Fruit fly (Drosophila melanogaster) whole organism, embryonic: ENCODE results near the gene Sodh1.

ENCODE experiments used
- Blimp-1 ChIP-seq: fragments of 200-800 bp; sonication (Bioruptor generic); optimal IDR thresholded peaks from 3 replicates; lab custom pipeline; 2018; ENCODE audit warnings: missing biosample characterization, missing genetic modification characterization, mild to moderate bottlenecking, moderate library complexity, missing genetic modification reagents
- CG10565 ChIP-seq: fragments of 200-800 bp; sonication (Bioruptor generic); optimal IDR thresholded peaks from 3 replicates; lab custom pipeline; 2016; ENCODE audit warnings: missing biosample characterization, mild to moderate bottlenecking, missing genetic modification characterization
- CG11398 ChIP-seq: fragments of 200-800 bp; sonication (Bioruptor generic); optimal IDR thresholded peaks from 2 replicates; lab custom pipeline; 2016; ENCODE audit warnings: missing biosample characterization, missing genetic modification characterization
- CG12391 ChIP-seq: fragments of 200-800 bp; sonication (Bioruptor generic); optimal IDR thresholded peaks from 3 replicates; lab custom pipeline; 2018; ENCODE audit warnings: missing biosample characterization, mild to moderate bottlenecking, missing genetic modification characterization, moderate library complexity
- CG12942 ChIP-seq: fragments of 200-800 bp; sonication (Bioruptor generic); optimal IDR thresholded peaks from 3 replicates; lab custom pipeline; 2016; ENCODE audit warnings: missing biosample characterization, missing genetic modification characterization
- CG13296 ChIP-seq: fragments of 200-800 bp; sonication (Bioruptor generic); optimal IDR thresholded peaks from 3 replicates; lab custom pipeline; 2018; ENCODE audit warnings: missing biosample characterization, mild to moderate bottlenecking, missing genetic modification characterization
- CG14965 ChIP-seq: fragments of 200-800 bp; sonication (Bioruptor generic); optimal IDR thresholded peaks from 2 replicates; lab custom pipeline; 2016; ENCODE audit warnings: missing biosample characterization, missing genetic modification characterization, borderline replicate concordance
- CG15269 ChIP-seq: fragments of 200-800 bp; sonication (Bioruptor generic); optimal IDR thresholded peaks from 2 replicates; lab custom pipeline; 2018; ENCODE audit warnings: missing biosample characterization, mild to moderate bottlenecking, missing genetic modification characterization, moderate library complexity
- CG1647 ChIP-seq: fragments of 200-800 bp; sonication (Bioruptor generic); optimal IDR thresholded peaks from 3 replicates; lab custom pipeline; 2016; ENCODE audit warnings: missing biosample characterization, missing genetic modification characterization
- CG16863 ChIP-seq: fragments of 200-800 bp; sonication (Bioruptor generic); optimal IDR thresholded peaks from 3 replicates; lab custom pipeline; 2016; ENCODE audit warnings: missing biosample characterization, missing genetic modification characterization
- CG17802 ChIP-seq: fragments of 200-800 bp; sonication (Bioruptor generic); optimal IDR thresholded peaks from 2 replicates; lab custom pipeline; 2018; ENCODE audit warnings: missing biosample characterization, mild to moderate bottlenecking, missing genetic modification characterization, moderate library complexity
- CG18764 ChIP-seq: fragments of 200-800 bp; sonication (Bioruptor generic); optimal IDR thresholded peaks from 3 replicates; lab custom pipeline; 2016; ENCODE audit warnings: missing biosample characterization, missing genetic modification characterization
- CG30020 ChIP-seq: fragments of 200-800 bp; optimal IDR thresholded peaks from 2 replicates; lab custom pipeline; 2019; ENCODE audit warnings: missing biosample characterization, mild to moderate bottlenecking, missing genetic modification characterization, moderate library complexity
- CG31224 ChIP-seq: fragments of 200-800 bp; sonication (Bioruptor generic); IDR thresholded peaks from 2 replicates; pipeline ENCODE4 v1.3.6; 2022; ENCODE audit warnings: missing biosample characterization, missing genetic modification characterization
- CG3726 ChIP-seq: fragments of 200-800 bp; sonication (Bioruptor generic); IDR thresholded peaks from 3 replicates; pipeline ENCODE4, ENCODE4 v1.3.6; 2022; ENCODE audit warnings: missing biosample characterization, missing genetic modification characterization
- CG8089 ChIP-seq: fragments of 200-800 bp; sonication (Bioruptor generic); optimal IDR thresholded peaks from 3 replicates; lab custom pipeline; 2016; ENCODE audit warnings: missing biosample characterization, missing genetic modification characterization
- D19B ChIP-seq: fragments of 200-800 bp; sonication (Bioruptor generic); optimal IDR thresholded peaks from 2 replicates; lab custom pipeline; 2017; ENCODE audit warnings: missing biosample characterization, mild to moderate bottlenecking, missing genetic modification characterization
- Dip3 ChIP-seq: fragments of 200-800 bp; sonication (Bioruptor generic); optimal IDR thresholded peaks from 3 replicates; lab custom pipeline; 2016; ENCODE audit warnings: missing biosample characterization, missing genetic modification characterization
- GATAe ChIP-seq: fragments of 200-800 bp; sonication (Bioruptor generic); conservative IDR thresholded peaks from 2 replicates; pipeline ENCODE4 v1.3.6; 2022; ENCODE audit warnings: missing biosample characterization, missing genetic modification characterization
- Hey ChIP-seq: fragments of 200-800 bp; sonication (Bioruptor generic); optimal IDR thresholded peaks from 3 replicates; lab custom pipeline; 2018; ENCODE audit warnings: missing biosample characterization, mild to moderate bottlenecking, missing genetic modification characterization
- Lhr ChIP-seq: fragments of 200-800 bp; sonication (Bioruptor generic); optimal IDR thresholded peaks from 3 replicates; lab custom pipeline; 2017; ENCODE audit warnings: mild to moderate bottlenecking, missing biosample characterization, missing genetic modification reagents, missing genetic modification characterization
- Poxn ChIP-seq: fragments of 200-800 bp; sonication (Bioruptor generic); IDR thresholded peaks from 2 replicates; pipeline ENCODE4 v1.3.6; 2022; ENCODE audit warnings: missing biosample characterization, missing genetic modification characterization
- Ptx1 ChIP-seq: fragments of 200-800 bp; sonication (Bioruptor generic); IDR thresholded peaks from 2 replicates; pipeline ENCODE4 v1.3.6; 2022; ENCODE audit warnings: missing biosample characterization, missing genetic modification characterization
- Scr ChIP-seq: fragments of 200-800 bp; sonication (Bioruptor generic); IDR thresholded peaks from 2 replicates; pipeline ENCODE4 v1.3.6; 2022; ENCODE audit warnings: missing biosample characterization, missing genetic modification characterization; ENCODE audit not compliant: partially characterized antibody
- Tbp ChIP-seq: fragments of >200 bp; optimal IDR thresholded peaks from 2 replicates; lab custom pipeline; 2018; ENCODE audit warnings: missing biosample characterization, missing genetic modification characterization
- cg ChIP-seq: fragments of 200-800 bp; sonication (Bioruptor generic); optimal IDR thresholded peaks from 3 replicates; lab custom pipeline; 2019; ENCODE audit warnings: missing biosample characterization, mild to moderate bottlenecking, missing genetic modification characterization, moderate library complexity
- chinmo ChIP-seq: fragments of 200-800 bp; sonication (Bioruptor generic); IDR thresholded peaks from 4 replicates; pipeline ENCODE4 v1.3.6; 2022; ENCODE audit warnings: missing biosample characterization, missing genetic modification characterization; ENCODE audit not compliant: partially characterized antibody
- corto ChIP-seq: fragments of 200-800 bp; sonication (Bioruptor generic); optimal IDR thresholded peaks from 2 replicates; lab custom pipeline; 2016; ENCODE audit warnings: missing biosample characterization, mild to moderate bottlenecking, missing genetic modification characterization, moderate library complexity
- crc ChIP-seq: fragments of 200-800 bp; sonication (Bioruptor generic); optimal IDR thresholded peaks from 2 replicates; lab custom pipeline; 2016; ENCODE audit warnings: missing biosample characterization, missing genetic modification characterization
- fd96Cb ChIP-seq: fragments of 200-800 bp; sonication (Bioruptor generic); optimal IDR thresholded peaks from 2 replicates; lab custom pipeline; 2018; ENCODE audit warnings: missing biosample characterization, mild to moderate bottlenecking, missing genetic modification characterization, moderate library complexity
- fu2 ChIP-seq: fragments of 200-800 bp; sonication (Bioruptor generic); optimal IDR thresholded peaks from 2 replicates; lab custom pipeline; 2016; ENCODE audit warnings: missing biosample characterization, missing genetic modification characterization
- gcm ChIP-seq: fragments of 200-800 bp; sonication (Bioruptor generic); optimal IDR thresholded peaks from 2 replicates; lab custom pipeline; 2019; ENCODE audit warnings: missing biosample characterization, mild to moderate bottlenecking, missing genetic modification characterization, moderate library complexity
- hkb ChIP-seq, 2 experiments: fragments of 200-800 bp in 1 of 2; fragments of >200 bp in 1 of 2; sonication (Bioruptor generic) in 1 of 2; IDR thresholded peaks in 1 of 2; optimal IDR thresholded peaks in 1 of 2; 2 replicates each; pipeline versions ENCODE4 v1.3.6 to Lab custom; 2017 to 2022; ENCODE audit warnings: missing biosample characterization in 1 of 2, missing genetic modification characterization in 1 of 2
- kah ChIP-seq: fragments of 200-800 bp; sonication (Bioruptor generic); optimal IDR thresholded peaks from 2 replicates; lab custom pipeline; 2018; ENCODE audit warnings: missing biosample characterization, mild to moderate bottlenecking, missing genetic modification characterization
- lbe ChIP-seq: fragments of 200-800 bp; sonication (Bioruptor generic); optimal IDR thresholded peaks from 2 replicates; lab custom pipeline; 2016; ENCODE audit warnings: missing biosample characterization, mild to moderate bottlenecking, missing genetic modification characterization
- nerfin-1 ChIP-seq: fragments of 200-800 bp; sonication (Bioruptor generic); optimal IDR thresholded peaks from 3 replicates; lab custom pipeline; 2019; ENCODE audit warnings: missing biosample characterization, mild to moderate bottlenecking, missing genetic modification characterization, moderate library complexity
- odd ChIP-seq: fragments of 200-800 bp; sonication (Bioruptor generic); optimal IDR thresholded peaks from 2 replicates; lab custom pipeline; 2017; ENCODE audit warnings: missing biosample characterization, mild to moderate bottlenecking, missing genetic modification characterization
- pho ChIP-seq: fragments of 200-800 bp; sonication (Bioruptor generic); optimal IDR thresholded peaks from 2 replicates; lab custom pipeline; 2016; ENCODE audit warnings: missing biosample characterization, missing genetic modification characterization
- pnt ChIP-seq: fragments of 200-800 bp; sonication (Bioruptor generic); optimal IDR thresholded peaks from 3 replicates; lab custom pipeline; 2016; ENCODE audit warnings: missing biosample characterization, missing genetic modification characterization
- psq ChIP-seq: fragments of 200-800 bp; sonication (Bioruptor generic); optimal IDR thresholded peaks from 2 replicates; lab custom pipeline; 2017; ENCODE audit warnings: missing biosample characterization, missing genetic modification characterization
- slp2 ChIP-seq: fragments of 200-800 bp; sonication (Bioruptor generic); optimal IDR thresholded peaks from 2 replicates; lab custom pipeline; 2016; ENCODE audit warnings: missing biosample characterization, missing genetic modification characterization
- sna ChIP-seq: fragments of 200-800 bp; sonication (Bioruptor generic); IDR thresholded peaks from 2 replicates; pipeline ENCODE4 v1.3.6; 2022; ENCODE audit warnings: missing biosample characterization, missing genetic modification characterization; ENCODE audit not compliant: partially characterized antibody
- so ChIP-seq: fragments of 200-800 bp; sonication (Bioruptor generic); IDR thresholded peaks from 3 replicates; pipeline ENCODE4 v1.3.6; 2022; ENCODE audit warnings: missing biosample characterization, missing genetic modification characterization
- sqz ChIP-seq: fragments of 200-800 bp; sonication (Bioruptor generic); optimal IDR thresholded peaks from 3 replicates; lab custom pipeline; 2018; ENCODE audit warnings: missing biosample characterization, mild to moderate bottlenecking, missing genetic modification characterization
- toy ChIP-seq: fragments of 200-800 bp; sonication (Bioruptor generic); IDR thresholded peaks from 2 replicates; pipeline ENCODE4 v1.3.6; 2022; ENCODE audit warnings: missing biosample characterization, missing genetic modification characterization
- trh ChIP-seq: fragments of 200-800 bp; sonication (Bioruptor generic); optimal IDR thresholded peaks from 2 replicates; lab custom pipeline; 2016; ENCODE audit warnings: missing biosample characterization, missing genetic modification characterization
- vfl ChIP-seq: fragments of 200-800 bp; sonication (Bioruptor generic); optimal IDR thresholded peaks from 2 replicates; lab custom pipeline; 2016; ENCODE audit warnings: missing biosample characterization, missing genetic modification characterization
- zfh2 ChIP-seq: fragments of 200-800 bp; sonication (Bioruptor generic); optimal IDR thresholded peaks from 2 replicates; lab custom pipeline; 2016; ENCODE audit warnings: missing biosample characterization, missing genetic modification characterization

Gene Sodh1

dm6 chr3R:7086377-7087200 lies 34.5 kb downstream of the Sodh1 start, which contains the start of gene alphaTub84B (continued):
- TF ChIP-seq corto, result no peak
- peak; percentile 64 for TF ChIP-seq CG11398 (GFP tag; lab: Kevin White, UChicago)
- peak; percentile 79 for TF ChIP-seq CG1647
- no peak for TF ChIP-seq fd96Cb (tag; lab: Kevin White, UChicago)
- TF ChIP-seq kah (GFP tag; lab: Kevin White, UChicago), result peak; percentile 34
- TF ChIP-seq CG17802 (tag; lab: Kevin White, UChicago), result peak; percentile 43
- TF ChIP-seq CG3726 (GFP tag; lab: Robert Waterston, UW), result no peak
- TF ChIP-seq crc (GFP tag; lab: Kevin White, UChicago), result peak; percentile 19
- no peak for TF ChIP-seq Poxn
- no peak for TF ChIP-seq D19B (GFP tag; lab: Kevin White, UChicago)
- TF ChIP-seq CG18764 (GFP tag; lab: Kevin White, UChicago), result peak; percentile 10
- TF ChIP-seq sna, result no peak
- peak; percentile 30 for TF ChIP-seq psq (GFP tag; lab: Kevin White, UChicago)
- peak; percentile 46 for TF ChIP-seq pnt (GFP tag; lab: Kevin White, UChicago)
- peak; percentile 57 for TF ChIP-seq lbe
- peak; percentile 64 for TF ChIP-seq CG13296
- peak; percentile 75 for TF ChIP-seq odd
- TF ChIP-seq cg (GFP tag; lab: Kevin White, UChicago), result no peak
- peak; percentile 43 for TF ChIP-seq Hey (tag; lab: Kevin White, UChicago)
- TF ChIP-seq hkb (optimal IDR thresholded peaks at IDR 0.05; lab: Kevin White, UChicago), result peak; percentile 52
- peak; percentile 82 for TF ChIP-seq hkb (GFP tag; IDR thresholded peaks at IDR 0.05; lab: Robert Waterston, UW)
- TF ChIP-seq CG12942 (GFP tag; lab: Kevin White, UChicago), result peak; percentile 55
- peak; percentile 34 for TF ChIP-seq zfh2
- TF ChIP-seq nerfin-1 (tag; lab: Kevin White, UChicago), result peak; percentile 90
- peak; percentile 33 for TF ChIP-seq Dip3
- peak; percentile 41 for TF ChIP-seq fu2 (GFP tag; lab: Kevin White, UChicago)
- peak; percentile 47 for TF ChIP-seq CG12391 (tag; lab: Kevin White, UChicago)
- peak; percentile 67 for TF ChIP-seq vfl
- no peak for TF ChIP-seq trh (GFP tag; lab: Kevin White, UChicago)
- peak; percentile 52 for TF ChIP-seq gcm (GFP tag; lab: Kevin White, UChicago)
- TF ChIP-seq Ptx1 (GFP tag; lab: Robert Waterston, UW), result 0 out of 2 replicates have a peak, but pooled peaks have one; percentile 16
- TF ChIP-seq toy (GFP tag; lab: Robert Waterston, UW), result no peak
- peak; percentile 63 for TF ChIP-seq Tbp (GFP tag; lab: Kevin White, UChicago)
- no peak; the same call in none of the 2 replicates for TF ChIP-seq Scr (GFP tag; lab: Robert Waterston, UW)
- peak; percentile 48 for TF ChIP-seq Blimp-1 (GFP tag; lab: Kevin White, UChicago)
- no peak for TF ChIP-seq GATAe (GFP tag; lab: Robert Waterston, UW)
- no peak for TF ChIP-seq CG30020 (tag; lab: Kevin White, UChicago)
- peak; percentile 72 for TF ChIP-seq CG8089 (GFP tag; lab: Kevin White, UChicago)
- TF ChIP-seq CG16863 (GFP tag; lab: Kevin White, UChicago), result peak; percentile 73
- TF ChIP-seq pho (GFP tag; lab: Kevin White, UChicago), result peak; percentile 64
- TF ChIP-seq CG15269 (tag; lab: Kevin White, UChicago), result peak; percentile 75
- peak; percentile 50 for TF ChIP-seq CG14965
- TF ChIP-seq so (GFP tag; lab: Robert Waterston, UW), result peak; percentile 71; the same call in 2 of the 3 replicates
- TF ChIP-seq CG31224 (GFP tag; lab: Robert Waterston, UW), result no peak
- peak; percentile 80; the same call in 2 of the 4 replicates for TF ChIP-seq chinmo (GFP tag; lab: Robert Waterston, UW)
- TF ChIP-seq CG10565 (GFP tag; lab: Kevin White, UChicago), result no peak
- TF ChIP-seq sqz (GFP tag; lab: Kevin White, UChicago), result peak; percentile 99
- peak; percentile 30 for TF ChIP-seq slp2
- TF ChIP-seq Lhr (GFP tag; lab: Kevin White, UChicago), result peak; percentile 88
